Fruit fly (Drosophila melanogaster) whole organism, embryonic: ENCODE measurements around the gene lilli.

Experiments used
- CG1024 ChIP-seq: fragments of 200-800 bp; sonication (Bioruptor generic); IDR thresholded peaks from 2 replicates; pipeline ENCODE4 v1.3.6; 2022; ENCODE audit warnings: missing biosample characterization, missing genetic modification characterization
- CG11247 ChIP-seq: fragments of 200-800 bp; sonication (Bioruptor generic); IDR thresholded peaks from 2 replicates; pipeline ENCODE4 v1.3.6; 2022; ENCODE audit warnings: missing biosample characterization, missing genetic modification characterization
- CG11456 ChIP-seq: fragments of 200-800 bp; sonication (Bioruptor generic); IDR thresholded peaks from 3 replicates; pipeline ENCODE4 v1.3.6; 2022; ENCODE audit warnings: missing biosample characterization, missing genetic modification characterization
- CG12219 ChIP-seq: fragments of 200-800 bp; sonication (Bioruptor generic); optimal IDR thresholded peaks from 3 replicates; lab custom pipeline; 2018; ENCODE audit warnings: missing biosample characterization, mild to moderate bottlenecking, missing genetic modification characterization
- CG12391 ChIP-seq: fragments of 200-800 bp; sonication (Bioruptor generic); optimal IDR thresholded peaks from 3 replicates; lab custom pipeline; 2018; ENCODE audit warnings: missing biosample characterization, mild to moderate bottlenecking, missing genetic modification characterization, moderate library complexity
- CG13775 ChIP-seq: fragments of 200-800 bp; sonication (Bioruptor generic); optimal IDR thresholded peaks from 3 replicates; lab custom pipeline; 2017; ENCODE audit warnings: missing biosample characterization, mild to moderate bottlenecking, missing genetic modification characterization
- CG15073 ChIP-seq: fragments of 200-800 bp; sonication (Bioruptor generic); optimal IDR thresholded peaks from 2 replicates; lab custom pipeline; 2016; ENCODE audit warnings: missing biosample characterization, missing genetic modification characterization
- CG17612 ChIP-seq: fragments of 200-800 bp; sonication (Bioruptor generic); IDR thresholded peaks from 2 replicates; pipeline ENCODE4 v1.3.6; 2022; ENCODE audit warnings: missing biosample characterization, missing genetic modification characterization
- CG1792 ChIP-seq: fragments of 200-800 bp; sonication (Bioruptor generic); optimal IDR thresholded peaks from 2 replicates; lab custom pipeline; 2016; ENCODE audit warnings: missing biosample characterization, missing genetic modification characterization
- CG18262 ChIP-seq: fragments of 200-800 bp; optimal IDR thresholded peaks from 3 replicates; lab custom pipeline; 2019; ENCODE audit warnings: missing biosample characterization, mild to moderate bottlenecking, missing genetic modification characterization, moderate library complexity
- CG30403 ChIP-seq: fragments of 200-800 bp; sonication (Bioruptor generic); optimal IDR thresholded peaks from 3 replicates; lab custom pipeline; 2016; ENCODE audit warnings: missing biosample characterization, missing genetic modification characterization
- CG30431 ChIP-seq: fragments of 200-800 bp; sonication (Bioruptor generic); optimal IDR thresholded peaks from 2 replicates; lab custom pipeline; 2017; ENCODE audit warnings: missing biosample characterization, missing genetic modification characterization
- CG3065 ChIP-seq: fragments of 200-800 bp; sonication (Bioruptor generic); optimal IDR thresholded peaks from 2 replicates; lab custom pipeline; 2016; ENCODE audit warnings: missing biosample characterization, missing genetic modification characterization
- CG32772 ChIP-seq: fragments of 200-800 bp; sonication (Bioruptor generic); IDR thresholded peaks from 2 replicates; pipeline ENCODE4 v1.3.6; 2022; ENCODE audit warnings: missing biosample characterization, missing genetic modification characterization
- CG4707 ChIP-seq: fragments of 200-800 bp; sonication (Bioruptor generic); optimal IDR thresholded peaks from 2 replicates; lab custom pipeline; 2018; ENCODE audit warnings: missing biosample characterization, mild to moderate bottlenecking, missing genetic modification characterization, moderate library complexity
- CG6175 ChIP-seq: fragments of 200-800 bp; sonication (Bioruptor generic); IDR thresholded peaks from 3 replicates; pipeline ENCODE4 v1.3.6; 2022; ENCODE audit warnings: missing biosample characterization, missing genetic modification characterization
- Camta ChIP-seq: fragments of 200-800 bp; sonication (Bioruptor generic); optimal IDR thresholded peaks from 2 replicates; lab custom pipeline; 2016; ENCODE audit warnings: missing biosample characterization, missing genetic modification characterization
- CoRest ChIP-seq: fragments of 200-800 bp; sonication (Bioruptor generic); optimal IDR thresholded peaks from 3 replicates; lab custom pipeline; 2018; ENCODE audit warnings: missing biosample characterization, mild to moderate bottlenecking, missing genetic modification characterization, moderate library complexity
- D19B ChIP-seq: fragments of 200-800 bp; sonication (Bioruptor generic); optimal IDR thresholded peaks from 2 replicates; lab custom pipeline; 2017; ENCODE audit warnings: missing biosample characterization, mild to moderate bottlenecking, missing genetic modification characterization
- E2f1 ChIP-seq: fragments of 200-800 bp; sonication (Bioruptor generic); IDR thresholded peaks from 2 replicates; pipeline ENCODE4 v1.3.6; 2022; ENCODE audit warnings: missing biosample characterization, missing genetic modification characterization
- E2f2 ChIP-seq: fragments of 200-800 bp; sonication (Bioruptor generic); IDR thresholded peaks from 2 replicates; pipeline ENCODE4 v1.3.6; 2022; ENCODE audit warnings: missing biosample characterization, missing genetic modification characterization
- HLH54F ChIP-seq: fragments of 200-800 bp; sonication (Bioruptor generic); optimal IDR thresholded peaks from 3 replicates; lab custom pipeline; 2016; ENCODE audit warnings: missing biosample characterization, missing genetic modification characterization
- Hmx ChIP-seq: fragments of 200-800 bp; sonication (Bioruptor generic); optimal IDR thresholded peaks from 2 replicates; lab custom pipeline; 2016; ENCODE audit warnings: missing biosample characterization, missing genetic modification characterization
- NC2β ChIP-seq: fragments of 200-800 bp; sonication (Bioruptor generic); optimal IDR thresholded peaks from 2 replicates; lab custom pipeline; 2016; ENCODE audit warnings: missing biosample characterization, missing genetic modification characterization
- Nf-YA ChIP-seq: fragments of 200-800 bp; sonication (Bioruptor generic); IDR thresholded peaks from 2 replicates; pipeline ENCODE4 v1.3.6; 2022; ENCODE audit warnings: missing biosample characterization, missing genetic modification characterization
- NfI ChIP-seq: fragments of 200-800 bp; sonication (Bioruptor generic); optimal IDR thresholded peaks from 3 replicates; lab custom pipeline; 2018; ENCODE audit warnings: missing biosample characterization, mild to moderate bottlenecking, missing genetic modification characterization, moderate library complexity
- Pdp1 ChIP-seq, 2 experiments: fragments of 200-800 bp; sonication (Bioruptor generic); optimal IDR thresholded peaks; 3 replicates each; lab custom pipeline; 2016; ENCODE audit warnings: missing biosample characterization in 2 of 2, missing genetic modification characterization in 2 of 2, mild to moderate bottlenecking in 1 of 2, moderate library complexity in 1 of 2
- Ptx1 ChIP-seq: fragments of 200-800 bp; sonication (Bioruptor generic); IDR thresholded peaks from 2 replicates; pipeline ENCODE4 v1.3.6; 2022; ENCODE audit warnings: missing biosample characterization, missing genetic modification characterization
- Six4 ChIP-seq: fragments of 200-800 bp; sonication (Bioruptor generic); optimal IDR thresholded peaks from 2 replicates; lab custom pipeline; 2016; ENCODE audit warnings: missing biosample characterization, missing genetic modification characterization
- Xrp1 ChIP-seq: fragments of 200-800 bp; sonication (Bioruptor generic); IDR thresholded peaks from 2 replicates; pipeline ENCODE4 v1.3.6; 2022; ENCODE audit warnings: missing biosample characterization, missing genetic modification characterization
- ase ChIP-seq: fragments of 200-800 bp; sonication (Bioruptor generic); IDR thresholded peaks from 3 replicates; pipeline ENCODE4 v1.3.6; 2022; ENCODE audit warnings: missing biosample characterization, missing genetic modification characterization
- bab2 ChIP-seq: fragments of 200-800 bp; sonication (Bioruptor generic); optimal IDR thresholded peaks from 2 replicates; lab custom pipeline; 2016; ENCODE audit warnings: missing biosample characterization, missing genetic modification characterization
- bowl ChIP-seq: fragments of 200-800 bp; sonication (Bioruptor generic); IDR thresholded peaks from 2 replicates; pipeline ENCODE4 v1.3.6; 2022; ENCODE audit warnings: missing biosample characterization, missing genetic modification characterization
- danr ChIP-seq: fragments of 200-800 bp; sonication (Bioruptor generic); IDR thresholded peaks from 2 replicates; pipeline ENCODE4 v1.3.6; 2022; ENCODE audit warnings: missing biosample characterization, missing genetic modification characterization
- dmrt99B ChIP-seq: fragments of 200-800 bp; sonication (Bioruptor generic); optimal IDR thresholded peaks from 2 replicates; lab custom pipeline; 2018; ENCODE audit warnings: missing biosample characterization, mild to moderate bottlenecking, missing genetic modification characterization, moderate library complexity
- fd102C ChIP-seq: fragments of 200-800 bp; sonication (Bioruptor generic); optimal IDR thresholded peaks from 2 replicates; lab custom pipeline; 2018; ENCODE audit warnings: missing biosample characterization, mild to moderate bottlenecking, missing genetic modification characterization, moderate library complexity
- gro ChIP-seq: fragments of 200-800 bp; sonication (Bioruptor generic); optimal IDR thresholded peaks from 2 replicates; lab custom pipeline; 2016; ENCODE audit warnings: missing biosample characterization, missing genetic modification characterization
- h ChIP-seq: fragments of >200 bp; optimal IDR thresholded peaks from 2 replicates; lab custom pipeline; 2017
- insv ChIP-seq, 2 experiments: fragments of 200-800 bp; sonication (Bioruptor generic); optimal IDR thresholded peaks; 3 replicates each; lab custom pipeline; 2016 to 2018; ENCODE audit warnings: missing biosample characterization in 2 of 2, missing genetic modification characterization in 2 of 2
- jigr1 ChIP-seq: fragments of 200-800 bp; sonication (Bioruptor generic); IDR thresholded peaks from 3 replicates; pipeline ENCODE4 v1.3.6; 2022; ENCODE audit warnings: missing biosample characterization, missing genetic modification characterization
- jumu ChIP-seq: fragments of 200-800 bp; sonication (Bioruptor generic); optimal IDR thresholded peaks from 3 replicates; lab custom pipeline; 2016; ENCODE audit warnings: missing biosample characterization, missing genetic modification characterization
- kah ChIP-seq: fragments of 200-800 bp; sonication (Bioruptor generic); optimal IDR thresholded peaks from 2 replicates; lab custom pipeline; 2018; ENCODE audit warnings: missing biosample characterization, mild to moderate bottlenecking, missing genetic modification characterization
- ken ChIP-seq: fragments of 200-800 bp; sonication (Bioruptor generic); IDR thresholded peaks from 3 replicates; pipeline ENCODE4 v1.3.6; 2022; ENCODE audit warnings: missing biosample characterization, missing genetic modification characterization
- kni ChIP-seq: fragments of 200-800 bp; sonication (Bioruptor generic); optimal IDR thresholded peaks from 3 replicates; lab custom pipeline; 2017; ENCODE audit warnings: mild to moderate bottlenecking, missing biosample characterization, missing genetic modification reagents, missing genetic modification characterization
- mld ChIP-seq: fragments of 200-800 bp; sonication (Bioruptor generic); IDR thresholded peaks from 3 replicates; pipeline ENCODE4 v1.3.6; 2022; ENCODE audit warnings: missing biosample characterization, missing genetic modification characterization; ENCODE audit not compliant: partially characterized antibody
- nmo ChIP-seq: fragments of 200-800 bp; sonication (Bioruptor generic); optimal IDR thresholded peaks from 2 replicates; lab custom pipeline; 2018; ENCODE audit warnings: missing biosample characterization, mild to moderate bottlenecking, missing genetic modification characterization, moderate library complexity
- psq ChIP-seq: fragments of 200-800 bp; sonication (Bioruptor generic); optimal IDR thresholded peaks from 2 replicates; lab custom pipeline; 2017; ENCODE audit warnings: missing biosample characterization, missing genetic modification characterization
- ranshi ChIP-seq: fragments of 200-800 bp; sonication (Bioruptor generic); IDR thresholded peaks from 2 replicates; pipeline ENCODE4 v1.3.6; 2022; ENCODE audit warnings: missing biosample characterization, missing genetic modification characterization
- repo ChIP-seq: fragments of 200-800 bp; sonication (Bioruptor generic); optimal IDR thresholded peaks from 2 replicates; lab custom pipeline; 2016; ENCODE audit warnings: missing biosample characterization, missing genetic modification characterization
- sim ChIP-seq: fragments of 200-800 bp; sonication (Bioruptor generic); IDR thresholded peaks from 2 replicates; pipeline ENCODE4 v1.3.6; 2022; ENCODE audit warnings: missing biosample characterization, missing genetic modification characterization
- sima ChIP-seq: fragments of 200-800 bp; sonication (Bioruptor generic); optimal IDR thresholded peaks from 2 replicates; lab custom pipeline; 2016; ENCODE audit warnings: missing biosample characterization, missing genetic modification characterization
- unc-4 ChIP-seq: fragments of 200-800 bp; sonication (Bioruptor generic); IDR thresholded peaks from 2 replicates; pipeline ENCODE4 v1.3.6; 2022; ENCODE audit warnings: missing biosample characterization, missing genetic modification characterization; ENCODE audit not compliant: partially characterized antibody
- vfl ChIP-seq: fragments of 200-800 bp; sonication (Bioruptor generic); optimal IDR thresholded peaks from 2 replicates; lab custom pipeline; 2016; ENCODE audit warnings: missing biosample characterization, missing genetic modification characterization

The lilli gene

DNA sequence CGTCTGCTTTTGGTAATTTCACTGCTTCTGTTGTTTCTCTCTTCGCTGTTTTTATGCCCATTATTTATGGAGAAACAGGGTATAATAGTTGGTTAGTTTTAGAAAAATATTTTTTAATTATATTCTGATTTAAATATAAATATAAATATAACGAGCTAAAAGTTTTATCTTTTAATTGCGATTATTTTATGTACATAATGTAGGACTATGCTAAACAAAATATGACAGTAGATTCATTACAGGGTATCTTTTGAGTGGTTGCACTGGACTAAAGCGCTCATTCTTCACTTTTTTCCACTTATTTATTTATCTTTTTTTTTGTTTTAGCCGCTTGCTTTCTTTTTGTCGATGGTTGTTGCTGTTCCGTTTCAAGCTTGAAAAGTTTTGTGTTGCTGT is 19.3 kb downstream of the lilli start (continued):
- TF ChIP-seq CG1024 (GFP tag; lab: Robert Waterston, UW) (no peak), bab2 (GFP tag; lab: Kevin White, UChicago) (no peak), unc-4 (GFP tag; lab: Robert Waterston, UW) (no peak), ase (peak; percentile 35; the same call in 1 of the 3 replicates), CG18262 (tag; lab: Kevin White, UChicago) (peak; percentile 46), Nf-YA (GFP tag; lab: Robert Waterston, UW) (peak; percentile 36; the same call in 1 of the 2 replicates), jumu (GFP tag; lab: Kevin White, UChicago) (no peak), repo (no peak), E2f2 (GFP tag; lab: Robert Waterston, UW) (peak; percentile 38; the same call in 1 of the 2 replicates), Ptx1 (peak; percentile 65), CG11456 (GFP tag; lab: Robert Waterston, UW) (no peak), CG3065 (GFP tag; lab: Kevin White, UChicago) (no peak), D19B (GFP tag; lab: Kevin White, UChicago) (peak; percentile 82), NfI (GFP tag; lab: Kevin White, UChicago) (no peak), NC2β (GFP tag; lab: Kevin White, UChicago) (no peak), HLH54F (no peak), psq (peak; percentile 65), sim (GFP tag; lab: Robert Waterston, UW) (no peak), kni (GFP tag; lab: Kevin White, UChicago) (no peak), ken (GFP tag; lab: Robert Waterston, UW) (0 out of 3 replicates have a peak, but pooled peaks have one; percentile 8), CG30431 (GFP tag; lab: Kevin White, UChicago) (no peak), CG12391 (tag; lab: Kevin White, UChicago) (peak; percentile 70), E2f1 (GFP tag; lab: Robert Waterston, UW) (peak; percentile 55), CG17612 (GFP tag; lab: Robert Waterston, UW) (no peak), jigr1 (GFP tag; lab: Robert Waterston, UW) (no peak), Pdp1 (GFP tag; optimal IDR thresholded peaks at IDR 0.05; lab: Kevin White, UChicago) (no peak), CG32772 (0 out of 2 replicates have a peak, but pooled peaks have one; percentile 48), CG1792 (no peak), Xrp1 (GFP tag; lab: Robert Waterston, UW) (peak; percentile 67), CG4707 (GFP tag; lab: Kevin White, UChicago) (no peak), h (no peak), bowl (GFP tag; lab: Robert Waterston, UW) (no peak), CG13775 (no peak), dmrt99B (peak; percentile 80), vfl (GFP tag; lab: Kevin White, UChicago) (no peak), CoRest (tag; lab: Kevin White, UChicago) (peak; percentile 46), Six4 (GFP tag; lab: Kevin White, UChicago) (no peak), CG11247 (no peak), Camta (GFP tag; lab: Kevin White, UChicago) (no peak), CG12219 (GFP tag; lab: Kevin White, UChicago) (no peak), sima (GFP tag; lab: Kevin White, UChicago) (no peak), danr (GFP tag; lab: Robert Waterston, UW) (no peak), CG15073 (GFP tag; lab: Kevin White, UChicago) (no peak), kah (GFP tag; lab: Kevin White, UChicago) (no peak), insv (GFP tag; optimal IDR thresholded peaks at IDR 0.05; lab: Kevin White, UChicago) (no peak), ranshi (no peak), mld (GFP tag; lab: Robert Waterston, UW) (no peak), fd102C (GFP tag; lab: Kevin White, UChicago) (no peak), CG30403 (GFP tag; lab: Kevin White, UChicago) (peak; percentile 56), nmo (peak; percentile 58), CG6175 (no peak), gro (GFP tag; lab: Kevin White, UChicago) (no peak), Hmx (GFP tag; lab: Kevin White, UChicago) (no peak)
